Worm (Caenorhabditis elegans): ENCODE results near the gene C25D7.5.
A peak's percentile ranks its signal among the peaks of the same experiment; 100 is the strongest.
"Not testable (repeated sequence)": the region's sequence is repeated elsewhere in the genome, so short reads cannot be mapped to it uniquely, and the experiment has no call there.

Gene C25D7.5

DNA sequence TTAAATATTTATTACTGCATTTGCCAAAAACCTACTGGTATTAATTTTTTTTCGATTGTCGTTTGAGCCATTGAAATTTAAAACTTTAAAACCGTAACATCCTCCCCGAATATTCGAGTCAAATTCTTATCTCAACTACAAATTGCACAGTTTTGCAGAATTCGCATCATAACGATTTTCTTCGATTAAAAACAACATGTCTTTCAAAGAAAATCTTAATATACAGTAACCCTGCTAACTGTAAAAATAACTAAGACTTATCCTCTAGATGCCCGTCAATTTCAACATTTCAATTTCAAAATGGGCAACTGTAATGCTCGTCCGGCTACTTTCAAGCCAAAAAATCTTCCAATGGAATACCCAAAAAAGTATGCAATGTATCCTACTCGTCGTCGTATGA is 31.7 kb upstream of the C25D7.5 start, which contains the start of gene F14H8.5:
F14H8.5 (plus strand) TSS at position 301 of the 400 bp plus-strand sequence.
- no peak for TF ChIP-seq ama-1 (optimal IDR thresholded peaks at IDR 0.05)
- TF ChIP-seq ets-7 (tag; optimal IDR thresholded peaks at IDR 0.05): no peak
- no peak for TF ChIP-seq hmg-4 (GFP tag; optimal IDR thresholded peaks at IDR 0.05)
- TF ChIP-seq sea-1 (GFP tag; conservative IDR thresholded peaks at IDR 0.05): no peak
- no peak for TF ChIP-seq ceh-13 (GFP tag; optimal IDR thresholded peaks at IDR 0.05)
- no peak for TF ChIP-seq tbx-37 (GFP tag; conservative IDR thresholded peaks at IDR 0.05)
- TF ChIP-seq F13C5.2 (tag; optimal IDR thresholded peaks at IDR 0.05): no peak
- no peak for TF ChIP-seq hnd-1 (tag; optimal IDR thresholded peaks at IDR 0.05)
- TF ChIP-seq flt-1 (GFP tag; IDR thresholded peaks at IDR 0.05): no peak
- no peak for TF ChIP-seq hmbx-1 (tag; optimal IDR thresholded peaks at IDR 0.05)
- no peak for TF ChIP-seq pes-1 (GFP tag; IDR thresholded peaks at IDR 0.05)
- no peak for TF ChIP-seq tra-4 (tag; optimal IDR thresholded peaks at IDR 0.05)
- TF ChIP-seq aly-1 (tag; optimal IDR thresholded peaks at IDR 0.05): no peak
- TF ChIP-seq scrt-1 (GFP tag; IDR thresholded peaks at IDR 0.05): no peak
- TF ChIP-seq ceh-36 (tag; optimal IDR thresholded peaks at IDR 0.05): no peak
- TF ChIP-seq B0310.2 (tag; optimal IDR thresholded peaks at IDR 0.05): no peak
- no peak for TF ChIP-seq tbx-11 (GFP tag; IDR thresholded peaks at IDR 0.05)

DNA sequence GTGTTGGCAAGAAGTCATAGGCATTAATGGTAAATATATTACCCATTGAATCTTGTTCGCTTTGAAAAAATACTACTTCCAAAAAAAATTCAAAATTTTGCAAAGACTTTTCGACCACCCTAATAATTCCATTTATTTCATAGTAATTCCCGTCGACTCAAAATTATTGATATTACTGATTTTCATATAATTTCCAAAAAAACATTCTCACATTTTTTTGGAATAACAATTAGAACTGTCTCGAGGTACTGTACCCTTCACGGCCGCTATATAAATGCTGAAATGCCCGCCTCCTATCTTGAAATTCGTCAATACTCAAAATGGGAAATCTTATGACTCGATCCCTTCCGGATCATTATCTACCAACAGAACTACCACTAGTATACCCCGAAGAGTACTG is 28.9 kb upstream of the C25D7.5 start, which contains the start of gene F14H8.4:
F14H8.4 (plus strand) TSS at position 301 of the 400 bp plus-strand sequence.
- TF ChIP-seq F13C5.2 (tag; optimal IDR thresholded peaks at IDR 0.05): no peak
- no peak for TF ChIP-seq scrt-1 (GFP tag; IDR thresholded peaks at IDR 0.05)
- no peak for TF ChIP-seq ama-1 (optimal IDR thresholded peaks at IDR 0.05)
- TF ChIP-seq tra-4 (tag; optimal IDR thresholded peaks at IDR 0.05): no peak
- TF ChIP-seq flt-1 (GFP tag; IDR thresholded peaks at IDR 0.05): no peak
- no peak for TF ChIP-seq hmg-4 (GFP tag; optimal IDR thresholded peaks at IDR 0.05)
- TF ChIP-seq B0310.2 (tag; optimal IDR thresholded peaks at IDR 0.05): no peak
- TF ChIP-seq ets-7 (tag; optimal IDR thresholded peaks at IDR 0.05): no peak
- no peak for TF ChIP-seq pes-1 (GFP tag; IDR thresholded peaks at IDR 0.05)

DNA sequence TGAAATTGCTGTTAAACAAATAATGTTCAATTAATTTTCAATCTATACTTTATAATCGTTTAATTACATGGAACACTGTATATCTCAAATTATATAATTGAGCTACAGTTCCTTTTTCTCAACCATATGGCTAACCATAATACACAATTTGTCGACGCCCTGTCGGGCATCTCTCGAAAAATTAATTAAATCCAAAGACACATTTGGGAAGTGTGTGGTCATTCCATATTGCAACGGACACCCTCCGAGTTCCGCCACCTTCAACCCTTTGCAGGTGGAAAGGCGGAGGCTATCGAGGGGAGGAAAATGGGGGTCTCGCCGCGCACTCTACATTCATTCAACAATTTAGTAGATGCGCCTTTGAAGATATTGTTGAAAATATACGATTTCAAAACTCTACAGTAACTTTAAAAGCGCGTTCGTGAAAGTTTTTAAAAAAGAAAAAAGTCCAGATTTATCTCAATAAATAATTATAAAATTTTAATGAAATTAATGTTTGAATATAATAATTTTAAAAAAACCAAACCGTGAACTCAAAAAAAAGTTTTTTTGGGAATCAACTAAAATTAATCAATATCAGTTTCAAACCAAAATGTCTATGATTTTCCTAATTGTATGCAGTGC is 23.4 kb upstream of the C25D7.5 start, which contains the start of gene F14H8.8:
F14H8.8 (plus strand) TSS at position 574 of the 624 bp plus-strand sequence.
- TF ChIP-seq scrt-1 (GFP tag; IDR thresholded peaks at IDR 0.05) (no peak), tbx-37 (GFP tag; conservative IDR thresholded peaks at IDR 0.05) (no peak), ceh-36 (tag; optimal IDR thresholded peaks at IDR 0.05) (peak; percentile 2), hmg-4 (GFP tag; optimal IDR thresholded peaks at IDR 0.05) (peak; percentile 12), tbx-11 (GFP tag; IDR thresholded peaks at IDR 0.05) (no peak), ets-7 (tag; optimal IDR thresholded peaks at IDR 0.05) (no peak), ama-1 (optimal IDR thresholded peaks at IDR 0.05) (no peak)

DNA sequence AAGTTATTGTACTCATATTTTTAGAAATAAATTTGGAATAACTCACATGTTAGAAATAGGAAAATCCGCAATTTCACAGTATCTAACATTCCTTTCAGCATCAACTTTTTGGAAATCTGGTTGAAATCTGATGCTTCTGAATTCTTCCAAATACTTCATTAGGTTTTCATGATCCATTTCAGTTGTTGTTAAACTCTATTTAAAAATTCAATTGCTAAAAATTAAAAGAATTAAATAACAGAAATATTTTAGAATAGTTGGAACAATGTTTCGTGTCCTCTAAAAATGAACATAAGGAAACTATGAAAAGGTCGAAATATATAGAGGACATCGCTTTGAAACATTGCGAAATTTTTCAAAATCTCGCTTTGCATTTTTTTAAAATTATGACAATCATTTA is 21.1 kb upstream of the C25D7.5 start, which contains the start of gene cng-1:
cng-1 (minus strand) TSS at position 101 of the 400 bp plus-strand sequence.
- not testable (repeated sequence) for TF ChIP-seq F13C5.2 (tag; optimal IDR thresholded peaks at IDR 0.05); tbx-11 (GFP tag; IDR thresholded peaks at IDR 0.05); sea-1 (GFP tag; conservative IDR thresholded peaks at IDR 0.05)

DNA sequence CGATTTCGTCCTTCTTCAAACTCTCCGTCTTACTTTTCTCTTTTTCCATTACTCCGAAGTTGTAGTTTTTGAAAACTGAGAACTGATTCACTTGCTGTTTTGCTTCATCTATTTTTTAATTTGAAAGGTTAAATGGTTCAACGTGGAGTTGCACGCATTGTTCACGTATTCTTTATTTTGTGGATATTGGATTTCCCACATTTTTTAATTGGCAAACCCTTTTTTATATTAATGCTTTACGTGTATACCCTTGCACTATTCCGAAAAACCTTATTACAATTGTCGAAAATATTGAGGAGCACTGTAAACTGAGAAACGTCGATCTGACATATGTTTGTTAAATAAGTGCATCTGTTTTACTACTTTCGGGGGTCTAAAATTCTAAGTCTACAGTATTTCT is 15.7 kb upstream of the C25D7.5 start, which contains the start of gene melo-3:
melo-3 (minus strand) TSS at position 101 of the 400 bp plus-strand sequence.
- TF ChIP-seq ama-1 (optimal IDR thresholded peaks at IDR 0.05); ceh-13 (GFP tag; optimal IDR thresholded peaks at IDR 0.05); tbx-37 (GFP tag; conservative IDR thresholded peaks at IDR 0.05): not testable (repeated sequence)

DNA sequence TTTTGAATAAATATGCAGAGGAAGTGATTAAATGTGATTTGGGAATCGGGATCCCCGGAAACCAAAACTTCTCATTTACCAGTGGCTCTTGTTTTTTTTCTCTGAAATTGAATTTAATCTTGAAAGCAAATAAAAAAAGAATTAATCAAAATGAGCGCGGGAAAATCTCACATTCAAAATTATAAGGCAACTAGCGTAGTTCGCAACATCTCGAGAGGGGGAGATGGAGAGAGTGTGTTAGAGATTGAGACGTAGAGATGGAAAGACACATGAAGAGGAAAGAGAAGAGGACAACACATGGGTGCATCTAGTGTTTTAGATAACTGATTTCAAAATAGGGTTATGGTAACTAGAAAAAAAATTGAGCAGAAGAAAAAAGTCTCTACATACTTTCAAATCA is 4.3 kb upstream of the C25D7.5 start, which contains the start of gene sdc-3:
sdc-3 (minus strand) TSS at position 101 of the 400 bp plus-strand sequence.
- no peak for TF ChIP-seq hmg-4 (GFP tag; optimal IDR thresholded peaks at IDR 0.05)
- no peak for TF ChIP-seq flt-1 (GFP tag; IDR thresholded peaks at IDR 0.05)
- TF ChIP-seq sea-1 (GFP tag; conservative IDR thresholded peaks at IDR 0.05): no peak
- TF ChIP-seq tbx-11 (GFP tag; IDR thresholded peaks at IDR 0.05): no peak
- no peak for TF ChIP-seq tbx-37 (GFP tag; conservative IDR thresholded peaks at IDR 0.05)
- no peak for TF ChIP-seq ets-7 (tag; optimal IDR thresholded peaks at IDR 0.05)
- TF ChIP-seq B0310.2 (tag; optimal IDR thresholded peaks at IDR 0.05): no peak
- TF ChIP-seq aly-1 (tag; optimal IDR thresholded peaks at IDR 0.05): no peak

DNA sequence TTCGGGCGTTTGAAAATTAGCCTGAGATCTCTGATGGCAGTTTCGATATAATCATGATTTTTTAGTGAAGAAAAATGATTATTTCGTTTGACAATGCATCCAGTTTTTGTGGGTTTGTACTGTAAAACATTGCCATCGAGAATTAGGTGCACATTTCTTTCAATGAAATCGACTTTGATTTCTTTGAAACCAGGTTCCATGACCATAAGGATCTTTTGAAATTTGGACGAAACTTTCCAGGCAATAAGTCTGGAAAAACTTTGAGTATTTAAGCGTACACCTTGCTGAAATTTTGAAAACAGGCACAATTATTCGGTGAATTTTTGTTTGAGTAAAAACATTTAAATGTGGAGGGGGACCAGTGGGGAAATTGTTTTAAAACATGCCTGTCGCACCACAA is 730 bp upstream of the C25D7.5 start:
- no peak for TF ChIP-seq ceh-36 (tag; optimal IDR thresholded peaks at IDR 0.05)
- TF ChIP-seq pes-1 (GFP tag; IDR thresholded peaks at IDR 0.05): no peak
- TF ChIP-seq ama-1 (optimal IDR thresholded peaks at IDR 0.05): no peak
- no peak for TF ChIP-seq hmg-4 (GFP tag; optimal IDR thresholded peaks at IDR 0.05)

DNA sequence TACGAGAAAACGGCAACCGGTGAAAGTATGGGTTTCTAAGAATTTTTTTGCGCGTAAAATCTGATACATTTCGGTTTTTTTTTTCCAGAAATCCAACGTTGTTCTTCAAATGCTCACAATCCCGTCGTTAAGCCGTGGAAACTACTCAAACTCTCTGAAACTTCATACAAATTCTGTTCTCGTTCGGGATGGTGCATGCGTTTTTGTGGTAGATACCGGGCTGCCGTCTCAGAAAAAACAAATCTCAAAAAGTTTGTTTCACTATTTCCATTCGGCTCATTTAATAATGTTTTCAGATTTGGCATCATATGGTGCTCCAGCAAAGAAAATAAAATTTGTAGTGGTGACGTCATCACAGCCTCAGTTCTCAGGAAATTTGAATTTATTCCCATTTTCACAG is 2.3 kb downstream of the C25D7.5 start:
- TF ChIP-seq flt-1 (GFP tag; IDR thresholded peaks at IDR 0.05): no peak
- no peak for TF ChIP-seq tbx-37 (GFP tag; conservative IDR thresholded peaks at IDR 0.05)

DNA sequence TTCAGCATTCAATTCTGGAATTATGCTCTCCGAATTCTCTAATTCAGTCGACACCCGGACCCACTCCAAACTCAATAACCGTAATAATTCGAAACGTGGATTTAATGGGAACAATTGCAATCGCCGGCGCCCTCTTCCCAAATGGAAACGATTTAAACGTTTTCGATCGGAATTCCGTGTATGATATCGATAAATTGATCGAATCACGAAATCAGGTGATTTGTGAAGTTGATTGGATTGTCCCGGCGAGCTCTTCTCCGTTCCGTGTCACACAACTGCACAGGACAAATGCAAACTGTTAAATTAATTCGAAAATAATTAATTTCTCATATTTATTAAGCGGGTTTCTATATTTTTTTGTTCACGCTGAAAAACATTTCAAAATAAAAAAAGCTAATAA is 3.4 kb downstream of the C25D7.5 start, which contains the start of gene C25D7.16:
C25D7.16 (plus strand) TSS at position 301 of the 400 bp plus-strand sequence.
- TF ChIP-seq hmg-4 (GFP tag; optimal IDR thresholded peaks at IDR 0.05) (no peak), hmbx-1 (tag; optimal IDR thresholded peaks at IDR 0.05) (no peak), tbx-11 (GFP tag; IDR thresholded peaks at IDR 0.05) (no peak), ama-1 (optimal IDR thresholded peaks at IDR 0.05) (no peak), flt-1 (GFP tag; IDR thresholded peaks at IDR 0.05) (no peak), scrt-1 (GFP tag; IDR thresholded peaks at IDR 0.05) (no peak), ceh-13 (GFP tag; optimal IDR thresholded peaks at IDR 0.05) (no peak), B0310.2 (tag; optimal IDR thresholded peaks at IDR 0.05) (no peak), sea-1 (GFP tag; conservative IDR thresholded peaks at IDR 0.05) (no peak), aly-1 (tag; optimal IDR thresholded peaks at IDR 0.05) (no peak), ceh-36 (tag; optimal IDR thresholded peaks at IDR 0.05) (no peak), hnd-1 (tag; optimal IDR thresholded peaks at IDR 0.05) (no peak), ets-7 (tag; optimal IDR thresholded peaks at IDR 0.05) (no peak), tbx-37 (GFP tag; conservative IDR thresholded peaks at IDR 0.05) (no peak), tra-4 (tag; optimal IDR thresholded peaks at IDR 0.05) (no peak)

Measured in whole organism, early embryonic.